Worm (Caenorhabditis elegans): ENCODE measurements around the gene odr-1.

DNA sequence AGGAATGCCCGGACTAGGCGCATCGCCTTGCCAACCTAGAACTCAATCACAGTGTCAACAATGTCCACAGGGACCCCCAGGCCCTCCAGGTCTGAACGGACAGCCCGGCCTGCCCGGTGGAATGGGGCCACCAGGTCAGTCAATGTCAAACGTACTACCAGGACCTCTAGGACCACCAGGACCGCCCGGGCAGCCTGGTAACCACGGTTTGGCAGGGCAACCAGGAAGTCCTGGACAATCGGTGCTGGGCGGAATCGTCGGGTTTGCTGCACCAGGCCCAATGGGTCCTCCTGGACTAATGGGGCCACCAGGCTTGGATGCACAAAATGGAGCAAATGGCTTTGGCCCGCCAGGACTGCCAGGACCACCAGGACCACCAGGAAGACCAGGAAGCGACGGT, 39.9 kb upstream of the odr-1 start:
- TF ChIP-seq sdc-2 (tag; optimal IDR thresholded peaks at IDR 0.05): no peak
- TF ChIP-seq madf-2 (tag; optimal IDR thresholded peaks at IDR 0.05): no peak
- no peak for TF ChIP-seq npax-4 (tag; optimal IDR thresholded peaks at IDR 0.05)
- TF ChIP-seq pag-3 (tag; optimal IDR thresholded peaks at IDR 0.05; ENCODE audit: borderline replicate concordance): peak; percentile 36
- TF ChIP-seq pqm-1 (tag; optimal IDR thresholded peaks at IDR 0.05): no peak
- no peak for TF ChIP-seq sox-4 (tag; optimal IDR thresholded peaks at IDR 0.05)
- TF ChIP-seq pros-1 (tag; optimal IDR thresholded peaks at IDR 0.05): no peak
- TF ChIP-seq nhr-232 (tag; optimal IDR thresholded peaks at IDR 0.05): no peak
- TF ChIP-seq ama-1 (optimal IDR thresholded peaks at IDR 0.05): no peak

Data from whole organism, late embryonic.